Fruit fly (Drosophila melanogaster) whole organism, embryonic: ENCODE data around the gene CG13978.

Source experiments
- CG10267 ChIP-seq: fragments of 200-800 bp; sonication (Bioruptor generic); optimal IDR thresholded peaks from 2 replicates; lab custom pipeline; 2018; ENCODE audit warnings: missing biosample characterization, mild to moderate bottlenecking, missing genetic modification characterization, moderate library complexity
- CG13287 ChIP-seq: fragments of 200-800 bp; sonication (Bioruptor generic); IDR thresholded peaks from 2 replicates; pipeline ENCODE4 v1.3.6; 2022; ENCODE audit warnings: missing biosample characterization, missing genetic modification characterization; ENCODE audit not compliant: partially characterized antibody
- CG6254 ChIP-seq: fragments of 200-800 bp; sonication (Bioruptor generic); optimal IDR thresholded peaks from 3 replicates; lab custom pipeline; 2017; ENCODE audit warnings: mild to moderate bottlenecking, missing biosample characterization, missing genetic modification reagents, missing genetic modification characterization
- CG7271 ChIP-seq: fragments of 200-800 bp; sonication (Bioruptor generic); optimal IDR thresholded peaks from 2 replicates; lab custom pipeline; 2018; ENCODE audit warnings: missing biosample characterization, mild to moderate bottlenecking, missing genetic modification characterization, moderate library complexity
- h ChIP-seq: fragments of >200 bp; optimal IDR thresholded peaks from 2 replicates; lab custom pipeline; 2017

DNA sequence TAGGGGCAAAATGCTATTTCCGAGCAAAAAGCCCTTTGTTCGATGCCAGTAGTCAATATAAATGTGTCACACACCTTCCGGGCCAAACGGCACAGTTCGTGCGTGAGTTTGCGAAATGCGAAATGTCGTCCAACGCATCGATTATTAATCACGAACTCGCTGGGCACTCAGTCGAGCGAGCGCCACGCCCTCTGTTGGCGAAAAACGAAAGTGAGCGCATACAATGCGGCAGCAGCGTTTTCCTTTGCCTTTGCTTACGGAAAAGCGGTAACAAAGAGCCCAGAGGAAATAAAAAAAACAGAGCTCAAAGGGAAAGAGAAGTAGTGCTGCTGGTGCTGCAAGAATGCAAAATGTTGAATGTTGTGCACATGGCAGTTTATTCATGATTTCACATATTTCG lies 13.5 kb downstream of the CG13978 start:
- TF ChIP-seq CG6254 (GFP tag; lab: Kevin White, UChicago) (no peak), CG13287 (GFP tag; lab: Robert Waterston, UW) (no peak), CG7271 (tag; lab: Kevin White, UChicago) (no peak), h (lab: Kevin White, UChicago) (no peak), CG10267 (tag; lab: Kevin White, UChicago) (no peak)
